Fruit fly (Drosophila melanogaster): ENCODE data around the gene CG11964.
A peak's percentile ranks its signal among the peaks of the same experiment; 100 is the strongest.

The CG11964 gene

DNA sequence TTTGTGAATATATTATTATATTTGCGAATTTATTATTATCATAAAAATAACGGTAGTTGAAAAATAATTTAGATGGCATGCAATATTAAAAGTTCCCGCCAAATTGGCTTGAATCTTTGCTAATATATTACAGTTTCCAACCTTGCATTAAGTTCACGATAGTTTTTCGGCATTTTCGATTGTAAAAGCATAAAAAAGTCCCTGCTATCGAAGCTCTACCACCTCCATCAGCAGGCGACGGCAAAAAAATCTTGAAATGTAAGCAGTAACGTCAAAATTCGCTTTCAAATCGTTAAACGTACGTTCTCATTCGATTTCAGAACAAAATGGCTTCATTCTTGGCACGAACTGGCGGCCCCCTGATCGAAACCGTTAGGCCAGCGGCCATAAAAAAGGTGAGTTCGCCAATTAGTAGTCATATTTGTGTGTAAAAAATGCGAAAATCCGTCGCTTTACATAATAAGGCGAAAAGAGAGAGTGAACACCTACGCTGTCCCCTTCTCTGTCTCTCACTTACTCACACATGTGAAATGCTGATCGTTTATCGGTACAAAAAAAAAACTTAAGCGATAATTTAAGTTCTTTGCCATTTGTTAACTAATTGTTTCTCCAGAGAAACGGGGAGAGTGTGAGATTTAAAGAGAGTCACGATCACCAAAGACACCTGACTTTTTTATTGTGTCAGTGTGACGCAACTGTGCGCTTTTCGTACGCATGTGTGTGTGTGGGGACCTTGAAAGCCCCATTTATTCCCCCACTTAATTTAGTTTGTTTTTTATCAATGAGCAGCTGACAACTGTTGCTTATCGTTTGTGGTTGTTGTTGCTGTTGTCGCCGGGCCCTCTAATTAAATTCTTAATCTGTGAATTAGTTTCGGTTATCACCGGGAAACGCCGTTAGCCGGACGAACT, 6.1 kb downstream of the CG11964 start, which contains the start of gene ScsbetaA:
Gene ScsbetaA, plus strand, starts transcription at position 231 of the 911 bp plus-strand sequence.
- peak; percentile 66 for TF ChIP-seq tna (GFP tag; IDR thresholded peaks at IDR 0.05; ENCODE audit: partially characterized antibody)
- TF ChIP-seq CG12659 (GFP tag; optimal IDR thresholded peaks at IDR 0.05), result peak; percentile 54
- peak; percentile 95 for TF ChIP-seq CG34376 (GFP tag; optimal IDR thresholded peaks at IDR 0.05)
- peak; percentile 4 for TF ChIP-seq zfh2 (GFP tag; optimal IDR thresholded peaks at IDR 0.05)
- no peak for TF ChIP-seq ERR (GFP tag; optimal IDR thresholded peaks at IDR 0.05)
- TF ChIP-seq mirr (GFP tag; optimal IDR thresholded peaks at IDR 0.05), result peak; percentile 88
- TF ChIP-seq hb (GFP tag; IDR thresholded peaks at IDR 0.05; ENCODE audit: partially characterized antibody), result peak; percentile 76; the same call in 2 of the 3 replicates
- peak; percentile 88 for TF ChIP-seq CG13287 (GFP tag; IDR thresholded peaks at IDR 0.05; ENCODE audit: partially characterized antibody)
- TF ChIP-seq CG3838 (GFP tag; optimal IDR thresholded peaks at IDR 0.05), result no peak
- TF ChIP-seq CG8765 (GFP tag; IDR thresholded peaks at IDR 0.05), result no peak
- TF ChIP-seq CG8290 (GFP tag; optimal IDR thresholded peaks at IDR 0.05), result peak; percentile 8
- TF ChIP-seq CG8290 (tag; optimal IDR thresholded peaks at IDR 0.05), result no peak
- TF ChIP-seq Opbp (GFP tag; IDR thresholded peaks at IDR 0.05; ENCODE audit: partially characterized antibody), result peak; percentile 85
- TF ChIP-seq odd (GFP tag; optimal IDR thresholded peaks at IDR 0.05), result no peak
- TF ChIP-seq CG10565 (GFP tag; optimal IDR thresholded peaks at IDR 0.05), result no peak
- TF ChIP-seq CG3163 (GFP tag; optimal IDR thresholded peaks at IDR 0.05), result peak; percentile 7
- peak; percentile 60 for TF ChIP-seq abd-A (tag; optimal IDR thresholded peaks at IDR 0.05)
- peak; percentile 10 for TF ChIP-seq CG7839 (tag; optimal IDR thresholded peaks at IDR 0.05)
- no peak for TF ChIP-seq CG9817 (tag; optimal IDR thresholded peaks at IDR 0.05)
- no peak for TF ChIP-seq Meics (GFP tag; optimal IDR thresholded peaks at IDR 0.05)
- peak; percentile 42 for TF ChIP-seq CG7928 (GFP tag; optimal IDR thresholded peaks at IDR 0.05)
- TF ChIP-seq MESR4 (GFP tag; optimal IDR thresholded peaks at IDR 0.05), result peak; percentile 68
- no peak for TF ChIP-seq CG6689 (GFP tag; IDR thresholded peaks at IDR 0.05)
- TF ChIP-seq CG17568 (GFP tag; optimal IDR thresholded peaks at IDR 0.05), result peak; percentile 13
- TF ChIP-seq pzg (GFP tag; optimal IDR thresholded peaks at IDR 0.05), result peak; percentile 94
- peak; percentile 34 for TF ChIP-seq nom (GFP tag; optimal IDR thresholded peaks at IDR 0.05)
- peak; percentile 32 for TF ChIP-seq CG14710 (tag; optimal IDR thresholded peaks at IDR 0.05)
- peak; percentile 44 for TF ChIP-seq CG6765 (GFP tag; optimal IDR thresholded peaks at IDR 0.05)
- no peak for TF ChIP-seq CG15696 (tag; optimal IDR thresholded peaks at IDR 0.05)
- TF ChIP-seq sna (GFP tag; IDR thresholded peaks at IDR 0.05; ENCODE audit: partially characterized antibody), result peak; percentile 65; the same call in 1 of the 2 replicates
- peak; percentile 40; the same call in 2 of the 3 replicates for TF ChIP-seq CG17361 (GFP tag; IDR thresholded peaks at IDR 0.05)
- TF ChIP-seq Blimp-1 (GFP tag; optimal IDR thresholded peaks at IDR 0.05), result peak; percentile 57
- peak; percentile 68 for TF ChIP-seq sug (tag; optimal IDR thresholded peaks at IDR 0.05)
- peak; percentile 87 for TF ChIP-seq bbx (GFP tag; IDR thresholded peaks at IDR 0.05; ENCODE audit: partially characterized antibody)
- peak; percentile 97 for TF ChIP-seq Dp (GFP tag; optimal IDR thresholded peaks at IDR 0.05)
- TF ChIP-seq cato (GFP tag; optimal IDR thresholded peaks at IDR 0.05; ENCODE audit: borderline replicate concordance), result no peak
- no peak for TF ChIP-seq z (GFP tag; IDR thresholded peaks at IDR 0.05)
- no peak for TF ChIP-seq CG7556 (GFP tag; optimal IDR thresholded peaks at IDR 0.05)
- TF ChIP-seq lbe (GFP tag; optimal IDR thresholded peaks at IDR 0.05), result peak; percentile 11
- peak; percentile 33; the same call in 1 of the 3 replicates for TF ChIP-seq row (GFP tag; IDR thresholded peaks at IDR 0.05)
- no peak for TF ChIP-seq ase (GFP tag; IDR thresholded peaks at IDR 0.05)
- no peak for TF ChIP-seq Spps (tag; optimal IDR thresholded peaks at IDR 0.05)
- TF ChIP-seq Bgb (GFP tag; IDR thresholded peaks at IDR 0.05; ENCODE audit: partially characterized antibody), result peak; percentile 92
- peak; percentile 72 for TF ChIP-seq Myb (GFP tag; optimal IDR thresholded peaks at IDR 0.05)
- TF ChIP-seq Ets97D (GFP tag; optimal IDR thresholded peaks at IDR 0.05), result peak; percentile 69
- TF ChIP-seq CG12236 (GFP tag; optimal IDR thresholded peaks at IDR 0.05), result no peak
- TF ChIP-seq nau (GFP tag; optimal IDR thresholded peaks at IDR 0.05), result peak; percentile 33

All from whole organism, embryonic.